Fruit fly (Drosophila melanogaster) whole organism, embryonic: Measurements from ENCODE around the gene ABCB7.

ENCODE experiments used
- Asciz ChIP-seq: fragments of 200-800 bp; sonication (Bioruptor generic); optimal IDR thresholded peaks from 2 replicates; lab custom pipeline; 2017; ENCODE audit warnings: missing biosample characterization, mild to moderate bottlenecking, missing genetic modification characterization, missing genetic modification reagents
- Blimp-1 ChIP-seq: fragments of 200-800 bp; sonication (Bioruptor generic); optimal IDR thresholded peaks from 3 replicates; lab custom pipeline; 2018; ENCODE audit warnings: missing biosample characterization, missing genetic modification characterization, mild to moderate bottlenecking, moderate library complexity, missing genetic modification reagents
- BtbVII ChIP-seq: fragments of 200-800 bp; sonication (Bioruptor generic); optimal IDR thresholded peaks from 3 replicates; lab custom pipeline; 2017; ENCODE audit warnings: missing biosample characterization, mild to moderate bottlenecking, missing genetic modification characterization
- CG10321 ChIP-seq: fragments of 200-800 bp; sonication (Bioruptor generic); IDR thresholded peaks from 2 replicates; pipeline ENCODE4 v1.3.6; 2022; ENCODE audit warnings: missing biosample characterization, missing genetic modification characterization
- CG10543 ChIP-seq: fragments of 200-800 bp; sonication (Bioruptor generic); optimal IDR thresholded peaks from 3 replicates; lab custom pipeline; 2017; ENCODE audit warnings: missing biosample characterization, mild to moderate bottlenecking, missing genetic modification characterization, moderate library complexity
- CG10565 ChIP-seq: fragments of 200-800 bp; sonication (Bioruptor generic); optimal IDR thresholded peaks from 3 replicates; lab custom pipeline; 2016; ENCODE audit warnings: missing biosample characterization, mild to moderate bottlenecking, missing genetic modification characterization
- CG11247 ChIP-seq: fragments of 200-800 bp; sonication (Bioruptor generic); IDR thresholded peaks from 2 replicates; pipeline ENCODE4 v1.3.6; 2022; ENCODE audit warnings: missing biosample characterization, missing genetic modification characterization
- CG11560 ChIP-seq: fragments of 200-800 bp; sonication (Bioruptor generic); IDR thresholded peaks from 3 replicates; pipeline ENCODE4 v1.3.6; 2022; ENCODE audit warnings: missing biosample characterization, missing genetic modification characterization
- CG12299 ChIP-seq: fragments of 200-800 bp; sonication (Bioruptor generic); optimal IDR thresholded peaks from 2 replicates; lab custom pipeline; 2018; ENCODE audit warnings: missing biosample characterization, mild to moderate bottlenecking, missing genetic modification characterization
- CG13424 ChIP-seq: fragments of 200-800 bp; sonication (Bioruptor generic); optimal IDR thresholded peaks from 2 replicates; lab custom pipeline; 2019; ENCODE audit warnings: missing biosample characterization, mild to moderate bottlenecking, missing genetic modification characterization, moderate library complexity
- CG14441 ChIP-seq: fragments of 200-800 bp; sonication (Bioruptor generic); IDR thresholded peaks from 2 replicates; pipeline ENCODE4 v1.3.6; 2022; ENCODE audit warnings: missing biosample characterization, missing genetic modification characterization
- CG14860 ChIP-seq: fragments of 200-800 bp; sonication (Bioruptor generic); IDR thresholded peaks from 3 replicates; pipeline ENCODE4 v1.3.6; 2022; ENCODE audit warnings: missing biosample characterization, missing genetic modification characterization; ENCODE audit not compliant: partially characterized antibody
- CG17829 ChIP-seq: fragments of 200-800 bp; optimal IDR thresholded peaks from 2 replicates; lab custom pipeline; 2019; ENCODE audit warnings: missing biosample characterization, mild to moderate bottlenecking, missing genetic modification characterization, moderate library complexity
- CG2199 ChIP-seq: fragments of 200-800 bp; sonication (Bioruptor generic); IDR thresholded peaks from 3 replicates; pipeline ENCODE4 v1.3.6; 2022; ENCODE audit warnings: missing biosample characterization, missing genetic modification characterization
- CG30431 ChIP-seq: fragments of 200-800 bp; sonication (Bioruptor generic); optimal IDR thresholded peaks from 2 replicates; lab custom pipeline; 2017; ENCODE audit warnings: missing biosample characterization, missing genetic modification characterization
- CG31388 ChIP-seq: fragments of 200-800 bp; sonication (Bioruptor generic); optimal IDR thresholded peaks from 2 replicates; lab custom pipeline; 2016; ENCODE audit warnings: missing biosample characterization, missing genetic modification characterization
- CG33557 ChIP-seq: fragments of 200-800 bp; sonication (Bioruptor generic); optimal IDR thresholded peaks from 2 replicates; lab custom pipeline; 2019; ENCODE audit warnings: missing biosample characterization, mild to moderate bottlenecking, missing genetic modification characterization, moderate library complexity
- CG4424 ChIP-seq: fragments of 200-800 bp; sonication (Bioruptor generic); optimal IDR thresholded peaks from 3 replicates; lab custom pipeline; 2016; ENCODE audit warnings: missing biosample characterization, missing genetic modification characterization
- CG4820 ChIP-seq: fragments of 200-800 bp; sonication (Bioruptor generic); optimal IDR thresholded peaks from 3 replicates; lab custom pipeline; 2016; ENCODE audit warnings: missing biosample characterization, missing genetic modification characterization
- CG6654 ChIP-seq: fragments of 200-800 bp; sonication (Bioruptor generic); optimal IDR thresholded peaks from 2 replicates; lab custom pipeline; 2017; ENCODE audit warnings: missing biosample characterization, mild to moderate bottlenecking, missing genetic modification characterization
- CG6791 ChIP-seq: fragments of 200-800 bp; sonication (Bioruptor generic); IDR thresholded peaks from 3 replicates; pipeline ENCODE4 v1.3.6; 2022; ENCODE audit warnings: missing biosample characterization, missing genetic modification characterization; ENCODE audit not compliant: partially characterized antibody
- CG7271 ChIP-seq: fragments of 200-800 bp; sonication (Bioruptor generic); optimal IDR thresholded peaks from 2 replicates; lab custom pipeline; 2018; ENCODE audit warnings: missing biosample characterization, mild to moderate bottlenecking, missing genetic modification characterization, moderate library complexity
- CG8478 ChIP-seq: fragments of >200 bp; optimal IDR thresholded peaks from 2 replicates; lab custom pipeline; 2018
- CG8944 ChIP-seq: fragments of 200-800 bp; sonication (Bioruptor generic); optimal IDR thresholded peaks from 3 replicates; lab custom pipeline; 2016; ENCODE audit warnings: missing biosample characterization, missing genetic modification characterization
- CG9609 ChIP-seq: fragments of 200-800 bp; sonication (Bioruptor generic); optimal IDR thresholded peaks from 3 replicates; lab custom pipeline; 2016; ENCODE audit warnings: missing biosample characterization, missing genetic modification characterization
- CHES-1-like ChIP-seq: fragments of 200-800 bp; sonication (Bioruptor generic); optimal IDR thresholded peaks from 2 replicates; lab custom pipeline; 2016; ENCODE audit warnings: missing biosample characterization, missing genetic modification characterization
- Dbx ChIP-seq: fragments of 200-800 bp; sonication (Bioruptor generic); IDR thresholded peaks from 3 replicates; pipeline ENCODE4 v1.3.6; 2022; ENCODE audit warnings: missing biosample characterization, missing genetic modification characterization
- E2f2 ChIP-seq: fragments of 200-800 bp; sonication (Bioruptor generic); IDR thresholded peaks from 2 replicates; pipeline ENCODE4 v1.3.6; 2022; ENCODE audit warnings: missing biosample characterization, missing genetic modification characterization
- Ets97D ChIP-seq: fragments of 200-800 bp; sonication (Bioruptor generic); optimal IDR thresholded peaks from 3 replicates; lab custom pipeline; 2016; ENCODE audit warnings: missing biosample characterization, missing genetic modification characterization
- Fer2 ChIP-seq: fragments of 200-800 bp; sonication (Bioruptor generic); optimal IDR thresholded peaks from 2 replicates; lab custom pipeline; 2018; ENCODE audit warnings: missing biosample characterization, mild to moderate bottlenecking, missing genetic modification characterization, moderate library complexity
- HLH3B ChIP-seq: fragments of 200-800 bp; sonication (Bioruptor generic); IDR thresholded peaks from 2 replicates; pipeline ENCODE4 v1.3.6; 2022; ENCODE audit warnings: missing biosample characterization, missing genetic modification characterization
- HmgD ChIP-seq: fragments of 200-800 bp; sonication (Bioruptor generic); optimal IDR thresholded peaks from 3 replicates; lab custom pipeline; 2016; ENCODE audit warnings: missing biosample characterization, missing genetic modification characterization
- Hr39 ChIP-seq: fragments of >200 bp; optimal IDR thresholded peaks from 2 replicates; lab custom pipeline; 2017
- Max ChIP-seq: fragments of 200-800 bp; sonication (Bioruptor generic); optimal IDR thresholded peaks from 2 replicates; lab custom pipeline; 2016; ENCODE audit warnings: missing biosample characterization, mild to moderate bottlenecking, missing genetic modification characterization
- Poxn ChIP-seq: fragments of 200-800 bp; sonication (Bioruptor generic); IDR thresholded peaks from 2 replicates; pipeline ENCODE4 v1.3.6; 2022; ENCODE audit warnings: missing biosample characterization, missing genetic modification characterization
- Sin3A ChIP-seq: fragments of >200 bp; optimal IDR thresholded peaks from 2 replicates; lab custom pipeline; 2018
- amos ChIP-seq: fragments of 200-800 bp; sonication (Bioruptor generic); IDR thresholded peaks from 2 replicates; pipeline ENCODE4 v1.3.6; 2022; ENCODE audit warnings: missing biosample characterization, missing genetic modification characterization; ENCODE audit not compliant: partially characterized antibody
- cad ChIP-seq: fragments of >200 bp; optimal IDR thresholded peaks from 2 replicates; lab custom pipeline; 2017; ENCODE audit warnings: missing biosample characterization, missing genetic modification characterization
- caup ChIP-seq: fragments of 200-800 bp; sonication (Bioruptor generic); optimal IDR thresholded peaks from 3 replicates; lab custom pipeline; 2017; ENCODE audit warnings: missing biosample characterization, mild to moderate bottlenecking, missing genetic modification characterization, moderate library complexity; ENCODE audit not compliant: severe bottlenecking
- crp ChIP-seq, 2 experiments: fragments of 200-800 bp; sonication (Bioruptor generic); optimal IDR thresholded peaks; 2 replicates in 1 of 2; 3 replicates in 1 of 2; lab custom pipeline; 2017; ENCODE audit warnings: missing biosample characterization in 2 of 2, missing genetic modification characterization in 2 of 2, mild to moderate bottlenecking in 1 of 2, moderate library complexity in 1 of 2
- disco-r ChIP-seq: fragments of 200-800 bp; sonication (Bioruptor generic); optimal IDR thresholded peaks from 2 replicates; lab custom pipeline; 2016; ENCODE audit warnings: missing biosample characterization, missing genetic modification characterization
- dysf ChIP-seq: fragments of 200-800 bp; sonication (Bioruptor generic); IDR thresholded peaks from 3 replicates; pipeline ENCODE4 v1.3.6; 2022; ENCODE audit warnings: missing biosample characterization, missing genetic modification characterization
- ham ChIP-seq: fragments of 200-800 bp; sonication (Bioruptor generic); IDR thresholded peaks from 2 replicates; pipeline ENCODE4 v1.3.6; 2022; ENCODE audit warnings: missing biosample characterization, missing genetic modification characterization
- lbe ChIP-seq: fragments of 200-800 bp; sonication (Bioruptor generic); optimal IDR thresholded peaks from 2 replicates; lab custom pipeline; 2016; ENCODE audit warnings: missing biosample characterization, mild to moderate bottlenecking, missing genetic modification characterization
- pb ChIP-seq: fragments of 200-800 bp; sonication (Bioruptor generic); optimal IDR thresholded peaks from 3 replicates; lab custom pipeline; 2016; ENCODE audit warnings: missing biosample characterization, missing genetic modification characterization
- peb ChIP-seq: fragments of 200-800 bp; sonication (Bioruptor generic); IDR thresholded peaks from 2 replicates; pipeline ENCODE4 v1.3.6; 2022; ENCODE audit warnings: missing biosample characterization, missing genetic modification characterization
- phol ChIP-seq: fragments of 200-800 bp; sonication (Bioruptor generic); optimal IDR thresholded peaks from 3 replicates; lab custom pipeline; 2018; ENCODE audit warnings: missing biosample characterization, mild to moderate bottlenecking, missing genetic modification characterization, moderate library complexity
- pum ChIP-seq: fragments of 200-800 bp; sonication (Bioruptor generic); optimal IDR thresholded peaks from 2 replicates; lab custom pipeline; 2016; ENCODE audit warnings: missing biosample characterization, missing genetic modification characterization
- sd ChIP-seq: fragments of 200-800 bp; sonication (Bioruptor generic); optimal IDR thresholded peaks from 3 replicates; lab custom pipeline; 2018; ENCODE audit warnings: missing biosample characterization, mild to moderate bottlenecking, missing genetic modification characterization, moderate library complexity
- usp ChIP-seq: fragments of >200 bp; optimal IDR thresholded peaks from 2 replicates; lab custom pipeline; 2017; ENCODE audit warnings: missing biosample characterization, missing genetic modification characterization
- wor ChIP-seq: fragments of 200-800 bp; sonication (Bioruptor generic); IDR thresholded peaks from 2 replicates; pipeline ENCODE4 v1.3.6; 2022; ENCODE audit warnings: missing biosample characterization, missing genetic modification characterization
- zen ChIP-seq: fragments of 200-800 bp; sonication (Bioruptor generic); optimal IDR thresholded peaks from 3 replicates; lab custom pipeline; 2018; ENCODE audit warnings: missing biosample characterization, mild to moderate bottlenecking, missing genetic modification characterization, moderate library complexity
- zen2 ChIP-seq: fragments of 200-800 bp; sonication (Bioruptor generic); IDR thresholded peaks from 3 replicates; pipeline ENCODE4 v1.3.6; 2022; ENCODE audit warnings: missing biosample characterization, missing genetic modification characterization; ENCODE audit not compliant: partially characterized antibody

ABCB7 gene

DNA sequence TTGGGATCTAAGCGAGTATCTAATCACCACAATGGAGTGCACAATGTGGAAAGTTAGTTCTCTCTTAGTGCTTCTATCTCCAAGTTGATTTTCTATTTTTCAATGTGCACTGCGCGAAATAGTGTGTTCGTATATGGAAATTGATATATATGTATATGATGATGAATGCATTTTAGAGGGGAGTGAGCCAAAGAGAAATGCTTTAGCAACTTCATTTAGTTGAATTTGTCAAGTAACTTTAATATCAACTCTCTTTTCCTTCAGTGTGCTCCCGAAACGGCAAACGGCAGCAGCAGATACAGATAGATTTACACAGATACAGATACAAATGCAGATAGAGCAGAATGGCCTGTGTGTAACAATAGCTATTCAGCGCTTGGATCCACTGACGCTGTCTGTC, 34.2 kb upstream of the ABCB7 start (continued):
- TF ChIP-seq Sin3A: no peak
- TF ChIP-seq Poxn: no peak
- TF ChIP-seq Hr39 (lab: Kevin White, UChicago): no peak
- TF ChIP-seq CG4820: no peak
- peak; percentile 4 for TF ChIP-seq Blimp-1 (GFP tag; lab: Kevin White, UChicago)
- no peak for TF ChIP-seq zen (tag; lab: Kevin White, UChicago)
- no peak for TF ChIP-seq CG10321 (GFP tag; lab: Robert Waterston, UW)
- no peak for TF ChIP-seq CG2199
- TF ChIP-seq CHES-1-like (GFP tag; lab: Kevin White, UChicago): peak; percentile 42
- no peak for TF ChIP-seq Ets97D (GFP tag; lab: Kevin White, UChicago)
- TF ChIP-seq Asciz (GFP tag; lab: Kevin White, UChicago): peak; percentile 68
- TF ChIP-seq CG14441 (GFP tag; lab: Robert Waterston, UW): peak; percentile 76
- no peak for TF ChIP-seq CG12299 (tag; lab: Kevin White, UChicago)
- no peak for TF ChIP-seq cad
- TF ChIP-seq CG10543 (GFP tag; lab: Kevin White, UChicago): no peak
- no peak for TF ChIP-seq Fer2
- peak; percentile 53 for TF ChIP-seq CG8944 (GFP tag; lab: Kevin White, UChicago)
- TF ChIP-seq CG7271 (tag; lab: Kevin White, UChicago): no peak
- TF ChIP-seq BtbVII (GFP tag; lab: Kevin White, UChicago): no peak
- TF ChIP-seq CG13424 (tag; lab: Kevin White, UChicago): peak; percentile 46
- TF ChIP-seq CG9609 (GFP tag; lab: Kevin White, UChicago): peak; percentile 61
- no peak for TF ChIP-seq CG33557 (GFP tag; lab: Kevin White, UChicago)
- no peak for TF ChIP-seq HmgD (GFP tag; lab: Kevin White, UChicago)
- TF ChIP-seq CG8478: no peak
- no peak for TF ChIP-seq E2f2 (GFP tag; lab: Robert Waterston, UW)
- no peak for TF ChIP-seq phol (tag; lab: Kevin White, UChicago)
- no peak for TF ChIP-seq Dbx (GFP tag; lab: Robert Waterston, UW)
- TF ChIP-seq disco-r: no peak
- TF ChIP-seq CG17829 (tag; lab: Kevin White, UChicago): peak; percentile 79
- no peak; the same call in 1 of the 2 replicates for TF ChIP-seq wor
- no peak for TF ChIP-seq CG6791 (GFP tag; lab: Robert Waterston, UW)
- TF ChIP-seq HLH3B (GFP tag; lab: Robert Waterston, UW): no peak
- TF ChIP-seq CG4424 (GFP tag; lab: Kevin White, UChicago): peak; percentile 58
- no peak for TF ChIP-seq ham (GFP tag; lab: Robert Waterston, UW)
- TF ChIP-seq CG31388 (GFP tag; lab: Kevin White, UChicago): no peak
- no peak for TF ChIP-seq amos (GFP tag; lab: Robert Waterston, UW)
- no peak for TF ChIP-seq peb
- TF ChIP-seq caup (GFP tag; lab: Kevin White, UChicago): no peak
- TF ChIP-seq CG6654: no peak
- TF ChIP-seq CG10565 (GFP tag; lab: Kevin White, UChicago): no peak
- TF ChIP-seq zen2 (GFP tag; lab: Robert Waterston, UW): no peak
- no peak for TF ChIP-seq CG11560 (tag; lab: Robert Waterston, UW)
- no peak for TF ChIP-seq sd (tag; lab: Kevin White, UChicago)
- no peak for TF ChIP-seq Max (GFP tag; lab: Kevin White, UChicago)
- TF ChIP-seq CG14860 (GFP tag; lab: Robert Waterston, UW): no peak
- peak; percentile 46 for TF ChIP-seq pum (GFP tag; lab: Kevin White, UChicago)
- TF ChIP-seq lbe: no peak
- TF ChIP-seq pb: no peak
- peak; percentile 52 for TF ChIP-seq CG30431
- peak; percentile 62; the same call in 2 of the 3 replicates for TF ChIP-seq dysf (GFP tag; lab: Robert Waterston, UW)
- no peak for TF ChIP-seq crp (GFP tag; optimal IDR thresholded peaks at IDR 0.05; lab: Kevin White, UChicago)
- TF ChIP-seq CG11247 (GFP tag; lab: Robert Waterston, UW): 0 out of 2 replicates have a peak, but pooled peaks have one; percentile 42
- no peak for TF ChIP-seq usp
